Fruit fly (Drosophila melanogaster): ENCODE data around the gene CG6845.
A peak's percentile ranks its signal among the peaks of the same experiment; 100 is the strongest.

Gene CG6845

DNA sequence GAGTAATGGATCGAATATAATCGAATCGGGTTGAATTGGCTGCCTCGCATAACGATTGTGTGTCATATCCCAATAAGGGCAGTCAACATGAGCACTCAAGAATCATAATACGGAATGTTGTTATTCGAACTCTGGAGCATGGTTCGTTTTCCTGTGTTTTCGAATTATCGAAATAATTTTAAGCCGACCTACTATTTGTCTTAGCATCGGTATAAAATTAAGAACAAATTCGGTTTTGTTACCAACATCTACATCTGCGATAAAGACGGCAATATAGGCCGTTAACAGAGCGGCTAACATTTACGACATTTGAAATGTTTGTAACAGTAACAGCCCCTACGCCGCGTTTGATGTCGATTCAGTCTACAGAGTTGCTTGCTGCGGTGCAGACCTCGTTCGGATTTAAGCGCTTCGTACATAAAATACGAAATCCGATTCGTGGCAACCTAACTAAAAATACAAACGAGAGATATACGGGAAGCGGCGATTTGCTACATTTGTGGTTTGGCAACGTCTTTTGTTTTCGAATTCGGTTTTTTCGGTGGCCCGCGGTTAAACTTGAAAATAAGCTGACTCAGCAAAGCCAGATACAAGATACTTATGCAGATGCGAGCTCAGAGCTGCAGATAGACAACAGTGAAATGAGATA, 14.3 kb downstream of the CG6845 start (continued):
- peak in 1 of 2 experiments; percentile 41 for TF ChIP-seq Eip74EF (GFP tag; optimal IDR thresholded peaks at IDR 0.05)
- TF ChIP-seq Dad (GFP tag; optimal IDR thresholded peaks at IDR 0.05): no peak
- TF ChIP-seq Vsx1 (GFP tag; optimal IDR thresholded peaks at IDR 0.05): no peak
- no peak for TF ChIP-seq CG8290 (GFP tag; optimal IDR thresholded peaks at IDR 0.05)
- TF ChIP-seq CG8290 (tag; optimal IDR thresholded peaks at IDR 0.05): peak in 1 of 2 experiments; percentile 73
- TF ChIP-seq CG9609 (GFP tag; optimal IDR thresholded peaks at IDR 0.05): no peak
- no peak for TF ChIP-seq sens-2 (GFP tag; IDR thresholded peaks at IDR 0.05)
- no peak for TF ChIP-seq CG11695 (GFP tag; IDR thresholded peaks at IDR 0.05)
- TF ChIP-seq CG8359 (GFP tag; optimal IDR thresholded peaks at IDR 0.05; ENCODE audit: borderline replicate concordance): no peak
- TF ChIP-seq tx (GFP tag; optimal IDR thresholded peaks at IDR 0.05): no peak
- no peak for TF ChIP-seq CG2120 (GFP tag; optimal IDR thresholded peaks at IDR 0.05)
- TF ChIP-seq CG9876 (GFP tag; optimal IDR thresholded peaks at IDR 0.05): no peak
- no peak for TF ChIP-seq ro (GFP tag; IDR thresholded peaks at IDR 0.05)
- no peak for TF ChIP-seq salm (tag; optimal IDR thresholded peaks at IDR 0.05)
- TF ChIP-seq bbx (GFP tag; IDR thresholded peaks at IDR 0.05; ENCODE audit: partially characterized antibody): peak; percentile 59; the same call in 1 of the 2 replicates
- TF ChIP-seq CG8388 (GFP tag; optimal IDR thresholded peaks at IDR 0.05): no peak
- TF ChIP-seq fd96Cb (tag; optimal IDR thresholded peaks at IDR 0.05): no peak
- no peak for TF ChIP-seq CG4820 (GFP tag; optimal IDR thresholded peaks at IDR 0.05)
- peak; percentile 27; the same call in 2 of the 3 replicates for TF ChIP-seq zen2 (GFP tag; IDR thresholded peaks at IDR 0.05; ENCODE audit: partially characterized antibody)
- peak; percentile 12 for TF ChIP-seq tap (tag; optimal IDR thresholded peaks at IDR 0.05)
- peak; percentile 8 for TF ChIP-seq caup (GFP tag; optimal IDR thresholded peaks at IDR 0.05; ENCODE audit: severe bottlenecking)
- no peak for TF ChIP-seq CrebB (tag; optimal IDR thresholded peaks at IDR 0.05)
- TF ChIP-seq Spps (tag; optimal IDR thresholded peaks at IDR 0.05): no peak
- peak; percentile 91 for TF ChIP-seq Deaf1 (tag; optimal IDR thresholded peaks at IDR 0.05)
- TF ChIP-seq tup (GFP tag; optimal IDR thresholded peaks at IDR 0.05): no peak
- no peak for TF ChIP-seq CG4730 (GFP tag; IDR thresholded peaks at IDR 0.05)
- no peak for TF ChIP-seq trh (GFP tag; optimal IDR thresholded peaks at IDR 0.05)
- TF ChIP-seq Bdp1 (GFP tag; optimal IDR thresholded peaks at IDR 0.05): no peak
- TF ChIP-seq slp2 (GFP tag; optimal IDR thresholded peaks at IDR 0.05): no peak
- no peak for TF ChIP-seq C15 (GFP tag; IDR thresholded peaks at IDR 0.05)
- TF ChIP-seq HmgD (GFP tag; optimal IDR thresholded peaks at IDR 0.05): no peak
- TF ChIP-seq CG9797 (GFP tag; optimal IDR thresholded peaks at IDR 0.05): no peak
- peak; percentile 2 for TF ChIP-seq CG2712 (tag; optimal IDR thresholded peaks at IDR 0.05)
- TF ChIP-seq cg (GFP tag; optimal IDR thresholded peaks at IDR 0.05): no peak
- TF ChIP-seq Sox100B (GFP tag; optimal IDR thresholded peaks at IDR 0.05): no peak
- peak; percentile 14 for TF ChIP-seq CG7987 (GFP tag; optimal IDR thresholded peaks at IDR 0.05)
- TF ChIP-seq Xrp1 (GFP tag; IDR thresholded peaks at IDR 0.05): no peak
- TF ChIP-seq CG5180 (GFP tag; optimal IDR thresholded peaks at IDR 0.05): peak; percentile 84
- TF ChIP-seq CG6175 (GFP tag; IDR thresholded peaks at IDR 0.05): no peak; the same call in 2 of the 3 replicates
- TF ChIP-seq cwo (GFP tag; optimal IDR thresholded peaks at IDR 0.05): no peak
- no peak for TF ChIP-seq gfzf (GFP tag; optimal IDR thresholded peaks at IDR 0.05)
- no peak for TF ChIP-seq CG15011 (GFP tag; optimal IDR thresholded peaks at IDR 0.05)
- no peak for TF ChIP-seq MESR4 (GFP tag; optimal IDR thresholded peaks at IDR 0.05)
- TF ChIP-seq CG10543 (GFP tag; optimal IDR thresholded peaks at IDR 0.05): peak; percentile 50
- TF ChIP-seq CG14860 (GFP tag; IDR thresholded peaks at IDR 0.05; ENCODE audit: partially characterized antibody): no peak
- TF ChIP-seq Opbp (GFP tag; IDR thresholded peaks at IDR 0.05; ENCODE audit: partially characterized antibody): 0 out of 3 replicates have a peak, but pooled peaks have one; percentile 37
- peak; percentile 78 for TF ChIP-seq CG34376 (GFP tag; optimal IDR thresholded peaks at IDR 0.05)
- TF ChIP-seq BtbVII (GFP tag; optimal IDR thresholded peaks at IDR 0.05): no peak
- TF ChIP-seq usp (GFP tag; optimal IDR thresholded peaks at IDR 0.05): no peak

Data from whole organism, embryonic.